Worm (Caenorhabditis elegans): Measurements from ENCODE around the gene fbxa-79.
"Not testable (repeated sequence)": the region's sequence is repeated elsewhere in the genome, so short reads cannot be mapped to it uniquely, and the experiment has no call there.

The fbxa-79 gene

DNA sequence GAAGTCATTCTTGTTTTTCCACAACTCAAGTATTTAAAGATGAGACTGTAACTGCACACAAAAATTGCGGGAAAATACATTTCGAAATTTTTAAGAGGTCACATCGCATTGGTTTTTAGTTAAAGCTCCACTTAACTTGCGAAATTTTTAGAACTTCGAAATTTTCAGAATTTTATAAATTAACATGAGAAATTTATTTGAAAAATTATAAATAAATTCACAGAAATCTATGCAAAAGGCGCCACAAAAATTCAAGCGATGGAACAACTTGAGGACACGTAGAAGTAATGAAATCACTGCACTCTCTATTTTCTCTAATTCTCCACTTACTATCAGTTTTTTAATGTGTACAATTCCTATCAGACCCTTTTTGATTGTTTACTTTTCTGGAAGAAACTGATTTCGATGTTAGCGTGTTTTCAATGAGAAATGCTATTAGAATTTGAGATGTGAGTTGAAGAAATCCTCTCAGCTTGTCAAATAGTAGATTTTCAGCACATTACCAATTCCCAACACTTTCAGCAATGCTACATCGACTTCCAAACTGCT, 36.6 kb downstream of the fbxa-79 start, which contains the start of gene fbxa-31 (continued):
- no peak for TF ChIP-seq daf-12 (tag; optimal IDR thresholded peaks at IDR 0.05)
- no peak for TF ChIP-seq unc-62 (GFP tag; optimal IDR thresholded peaks at IDR 0.05 in 1 of 2)
- TF ChIP-seq unc-62 (tag; optimal IDR thresholded peaks at IDR 0.05): no peak
- no peak for TF ChIP-seq ztf-7 (tag; optimal IDR thresholded peaks at IDR 0.05)
- TF ChIP-seq F49E8.2 (tag; optimal IDR thresholded peaks at IDR 0.05; ENCODE audit: borderline replicate concordance): no peak

DNA sequence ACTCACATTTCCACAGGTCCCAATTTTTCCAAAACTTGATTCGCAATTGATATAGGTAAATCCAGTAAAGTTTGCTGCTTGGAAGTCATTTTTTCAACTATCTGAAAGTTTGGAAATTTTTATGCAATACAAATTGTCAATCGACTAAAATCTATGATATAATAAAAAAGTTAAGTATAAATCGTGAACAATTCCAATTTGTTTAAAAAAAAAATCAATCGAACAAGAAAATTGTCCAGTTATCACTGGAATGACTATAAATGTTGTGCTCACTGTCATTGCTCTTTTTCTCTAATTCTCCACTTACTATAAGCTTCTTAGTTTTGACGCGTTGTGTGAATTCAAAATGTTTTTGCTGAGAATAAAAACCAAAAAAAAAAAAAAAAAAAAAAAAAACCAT, 38.9 kb downstream of the fbxa-79 start, which contains the start of gene fbxa-32:
Gene fbxa-32, minus strand, starts transcription at position 101 of the 400 bp plus-strand sequence.
- TF ChIP-seq nhr-41 (GFP tag; IDR thresholded peaks at IDR 0.05) (no peak), daf-16 (GFP tag; optimal IDR thresholded peaks at IDR 0.05) (no peak), daf-16 (tag; optimal IDR thresholded peaks at IDR 0.05) (peak; percentile 44), mdl-1 (tag; optimal IDR thresholded peaks at IDR 0.05) (no peak), aha-1 (tag) (no peak), lsy-2 (tag; optimal IDR thresholded peaks at IDR 0.05) (no peak), zip-11 (GFP tag; IDR thresholded peaks at IDR 0.05) (no peak), pqm-1 (tag; optimal IDR thresholded peaks at IDR 0.05) (peak; percentile 15), Y48G9A.11 (GFP tag; IDR thresholded peaks at IDR 0.05) (no peak), lin-13 (GFP tag; optimal IDR thresholded peaks at IDR 0.05) (no peak), nhr-28 (tag; optimal IDR thresholded peaks at IDR 0.05) (peak; percentile 25), ZK546.5 (tag; optimal IDR thresholded peaks at IDR 0.05) (no peak), skn-1 (tag; optimal IDR thresholded peaks at IDR 0.05) (no peak), hif-1 (tag; optimal IDR thresholded peaks at IDR 0.05) (no peak), Y75B8A.6 (GFP tag; IDR thresholded peaks at IDR 0.05) (no peak), duxl-1 (tag; optimal IDR thresholded peaks at IDR 0.05; ENCODE audit: poor library complexity) (no peak), gei-8 (GFP tag; optimal IDR thresholded peaks at IDR 0.05) (no peak), hlh-30 (tag; optimal IDR thresholded peaks at IDR 0.05; ENCODE audit: insufficient read depth) (no peak), dve-1 (tag; optimal IDR thresholded peaks at IDR 0.05; ENCODE audit: insufficient read depth) (peak; percentile 48), ceh-62 (tag; optimal IDR thresholded peaks at IDR 0.05) (no peak), madf-5 (GFP tag; IDR thresholded peaks at IDR 0.05) (no peak), R02D3.7 (tag; optimal IDR thresholded peaks at IDR 0.05) (no peak), saeg-2 (GFP tag; IDR thresholded peaks at IDR 0.05) (no peak), F49E8.2 (tag; optimal IDR thresholded peaks at IDR 0.05; ENCODE audit: borderline replicate concordance) (no peak), ctbp-1 (GFP tag; IDR thresholded peaks at IDR 0.05) (no peak), dmd-6 (GFP tag; IDR thresholded peaks at IDR 0.05) (0 out of 2 replicates have a peak, but pooled peaks have one; percentile 6), aly-2 (tag; optimal IDR thresholded peaks at IDR 0.05) (no peak)

DNA sequence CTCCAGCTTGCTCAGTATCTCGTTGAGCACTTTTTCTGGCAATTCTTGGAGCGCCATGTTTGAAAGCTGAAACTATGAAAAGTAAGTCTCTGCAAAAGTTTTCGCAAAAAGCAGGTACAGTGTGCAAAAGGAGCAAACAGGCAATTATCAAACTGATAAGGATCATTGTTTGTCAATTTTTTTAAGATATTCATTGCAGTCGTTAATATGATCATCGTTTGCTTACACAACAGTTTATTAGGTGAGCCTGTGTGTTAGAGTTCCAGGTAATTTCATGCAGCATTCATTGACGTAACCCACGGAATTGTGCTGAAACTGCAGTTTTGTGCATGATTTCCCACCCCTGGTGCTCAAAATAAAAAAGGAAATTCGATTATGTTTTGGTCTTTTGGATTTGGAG, 41.3 kb downstream of the fbxa-79 start, which contains the start of gene fbxa-151:
Gene fbxa-151, minus strand, starts transcription at position 101 of the 400 bp plus-strand sequence.
- TF ChIP-seq nhr-41 (GFP tag; IDR thresholded peaks at IDR 0.05); R02D3.7 (tag; optimal IDR thresholded peaks at IDR 0.05); set-16 (GFP tag; IDR thresholded peaks at IDR 0.05): not testable (repeated sequence)

DNA sequence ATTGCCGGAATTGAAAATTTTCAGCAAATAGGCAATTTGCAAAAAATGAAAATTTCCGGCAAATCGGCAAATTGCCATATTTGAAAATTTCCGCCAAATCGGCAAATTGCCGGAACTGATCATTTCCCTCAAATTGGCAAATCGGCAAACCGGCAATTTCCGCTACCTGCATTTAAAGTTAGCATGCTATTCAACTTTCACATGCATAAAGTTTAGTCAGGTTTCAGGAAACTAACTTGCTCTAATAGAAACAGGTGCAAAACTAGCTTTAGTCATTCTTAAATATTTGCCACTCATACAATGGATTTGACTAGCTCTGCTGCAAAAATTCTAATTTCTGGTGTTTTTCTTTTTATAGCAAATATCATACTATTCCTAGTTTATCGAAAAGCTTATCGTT, 44.4 kb downstream of the fbxa-79 start, which contains the start of gene srz-9:
Gene srz-9, plus strand, starts transcription at position 301 of the 400 bp plus-strand sequence.
- TF ChIP-seq nhr-48 (tag; optimal IDR thresholded peaks at IDR 0.05); mxl-2 (GFP tag; conservative IDR thresholded peaks at IDR 0.05); zag-1 (tag; optimal IDR thresholded peaks at IDR 0.05): not testable (repeated sequence)
